Worm (Caenorhabditis elegans): ENCODE measurements around the gene glb-30.

DNA sequence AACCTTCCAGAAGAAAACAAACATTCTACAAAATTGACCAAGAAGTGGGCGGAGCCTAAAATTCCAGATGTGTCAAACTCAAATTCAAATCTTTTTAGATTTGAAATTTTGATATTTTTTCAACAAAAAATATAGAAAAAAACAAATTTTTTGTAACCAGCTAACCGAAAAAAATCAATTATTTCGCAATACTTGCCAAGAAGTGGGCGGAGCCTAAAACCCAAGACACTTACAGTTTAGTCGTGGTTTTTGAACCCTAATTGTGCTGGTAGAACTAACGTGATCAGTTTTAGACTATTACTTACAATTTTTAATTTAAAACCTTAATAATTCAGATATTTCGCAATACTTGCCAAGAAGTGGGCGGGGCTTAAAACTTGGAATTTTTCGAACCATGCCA is 4.9 kb upstream of the glb-30 start:
- TF ChIP-seq him-1 (tag; optimal IDR thresholded peaks at IDR 0.05), result no peak
- TF ChIP-seq dao-5 (tag; optimal IDR thresholded peaks at IDR 0.05), result no peak

Measured in whole organism, L4/young adult.